Fruit fly (Drosophila melanogaster): Measurements from ENCODE around the gene Oseg1.

DNA sequence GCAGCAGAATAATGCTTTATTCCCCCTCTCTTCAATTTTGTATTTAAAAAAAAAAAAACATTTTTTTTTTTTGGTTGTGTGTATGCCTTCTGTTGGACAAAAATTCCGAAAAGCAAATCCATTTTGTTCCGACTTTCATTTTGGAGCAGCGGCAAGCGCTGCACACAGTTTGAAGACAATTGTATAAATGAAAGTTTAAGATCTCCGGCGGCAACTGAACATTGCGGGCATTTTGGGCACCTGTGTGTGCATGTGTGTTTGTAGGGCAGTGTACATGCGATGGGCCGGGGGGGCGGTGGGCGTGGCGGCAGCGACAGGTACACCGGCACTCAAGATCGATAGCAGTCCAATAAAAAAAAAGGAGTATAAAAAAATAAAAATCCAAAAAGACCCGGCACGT is 43.2 kb downstream of the Oseg1 start:
- TF ChIP-seq Dll (optimal IDR thresholded peaks at IDR 0.05) (no peak), CG8478 (optimal IDR thresholded peaks at IDR 0.05) (no peak), psq (optimal IDR thresholded peaks at IDR 0.05) (no peak), EcR (GFP tag; optimal IDR thresholded peaks at IDR 0.05) (no peak), usp (GFP tag; optimal IDR thresholded peaks at IDR 0.05) (no peak), pan (optimal IDR thresholded peaks at IDR 0.05) (no peak)

All from whole organism.